Fruit fly (Drosophila melanogaster): ENCODE results near the gene CG8066.

DNA sequence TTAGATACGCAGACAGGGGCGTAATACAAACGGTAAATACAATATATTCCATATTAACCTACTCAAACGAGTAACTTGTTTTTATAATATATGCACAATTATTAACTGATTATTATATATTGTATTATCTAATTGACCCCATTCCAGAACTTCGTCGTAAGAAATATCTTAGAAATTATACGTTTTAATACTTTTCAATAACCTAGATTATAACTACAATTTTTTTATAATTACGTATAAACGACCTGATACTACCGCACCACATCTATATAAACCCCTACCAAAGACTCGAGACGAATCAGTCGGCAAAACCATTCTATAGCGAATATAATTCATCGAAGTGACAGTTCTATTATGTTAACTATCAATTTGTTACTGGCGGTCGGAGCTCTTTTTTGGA, 47.9 kb downstream of the CG8066 start, which contains the start of gene Cyp313a1:
- TF ChIP-seq CG8478 (optimal IDR thresholded peaks at IDR 0.05): no peak
- no peak for TF ChIP-seq pan (optimal IDR thresholded peaks at IDR 0.05)
- no peak for TF ChIP-seq psq (optimal IDR thresholded peaks at IDR 0.05)
